Worm (Caenorhabditis elegans): ENCODE data around the gene Y71G10AR.4.

Gene Y71G10AR.4

DNA sequence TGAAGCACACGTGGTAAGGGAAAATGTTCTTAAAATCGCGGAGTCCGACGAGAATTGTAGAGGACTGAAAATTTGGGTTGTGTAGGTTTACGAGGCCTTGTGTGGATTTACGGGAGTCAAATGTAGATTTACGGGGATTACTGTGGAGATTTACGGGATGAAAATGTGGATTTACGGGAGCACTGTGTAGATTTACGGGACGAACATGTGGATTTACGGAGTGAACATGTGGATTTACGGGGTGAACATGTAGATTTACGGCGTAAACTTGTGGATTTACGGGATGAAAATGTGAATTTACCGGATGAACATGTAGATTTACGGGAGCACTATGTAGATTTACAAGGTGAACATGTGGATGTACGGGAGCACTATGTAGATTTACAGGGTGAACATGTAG is 42.6 kb upstream of the Y71G10AR.4 start:
- TF ChIP-seq pax-3 (tag; optimal IDR thresholded peaks at IDR 0.05) (no peak), ceh-82 (tag; optimal IDR thresholded peaks at IDR 0.05) (no peak), skn-1 (tag; optimal IDR thresholded peaks at IDR 0.05) (no peak), nhr-77 (tag; optimal IDR thresholded peaks at IDR 0.05) (no peak), mef-2 (tag; optimal IDR thresholded peaks at IDR 0.05) (no peak), ztf-11 (tag; optimal IDR thresholded peaks at IDR 0.05) (no peak), sox-4 (tag; optimal IDR thresholded peaks at IDR 0.05) (no peak), ets-5 (GFP tag; IDR thresholded peaks at IDR 0.05) (no peak), egl-13 (tag; optimal IDR thresholded peaks at IDR 0.05) (no peak)

DNA sequence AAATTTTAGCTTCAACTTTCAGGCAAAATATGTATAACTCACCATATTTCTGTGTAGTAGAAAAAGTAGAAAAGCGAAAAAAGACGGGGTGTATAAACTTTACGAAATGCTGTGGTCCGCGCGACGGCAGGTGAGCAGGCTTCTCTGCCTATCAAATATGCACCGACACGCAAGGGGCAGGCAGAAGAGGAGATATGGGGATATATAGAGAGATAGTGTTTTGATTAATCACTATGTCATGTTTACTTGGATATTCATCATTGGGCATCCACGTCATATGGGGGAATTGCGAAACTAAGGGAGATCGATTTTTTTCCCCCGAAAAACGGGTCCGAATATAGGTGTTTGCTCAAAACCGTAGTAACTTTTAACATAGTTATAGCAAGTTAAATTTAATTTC is 39.8 kb upstream of the Y71G10AR.4 start, which contains the start of gene gcy-37:
TSS of gene gcy-37 (minus strand) at position 101 of the 400 bp plus-strand sequence.
- no peak for TF ChIP-seq isw-1 (GFP tag; IDR thresholded peaks at IDR 0.05)
- TF ChIP-seq lin-39 (tag; optimal IDR thresholded peaks at IDR 0.05): no peak
- no peak for TF ChIP-seq mab-9 (GFP tag; IDR thresholded peaks at IDR 0.05)

DNA sequence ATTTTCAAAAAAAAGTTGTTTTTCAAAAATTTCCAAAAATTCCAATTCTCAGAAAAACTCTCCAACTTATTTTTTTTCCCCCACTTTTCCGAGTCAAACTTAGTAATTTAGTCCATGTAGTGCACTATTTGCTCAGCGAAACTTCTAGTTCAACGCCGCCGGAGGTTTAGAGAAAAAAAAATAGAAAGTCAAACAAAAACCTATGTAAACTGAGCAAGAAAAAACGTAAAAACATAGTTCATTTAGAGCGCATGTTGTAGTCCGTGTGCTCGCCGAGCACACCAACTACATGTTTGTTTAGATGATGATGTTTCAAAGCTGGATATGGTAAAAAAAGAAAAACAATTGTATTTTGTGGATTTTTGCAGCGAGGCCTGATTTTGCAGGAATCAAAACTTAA is 36.6 kb upstream of the Y71G10AR.4 start:
- no peak for TF ChIP-seq Y116A8C.19 (tag; optimal IDR thresholded peaks at IDR 0.05; ENCODE audit: borderline replicate concordance)
- TF ChIP-seq egl-13 (tag; optimal IDR thresholded peaks at IDR 0.05): no peak
- no peak for TF ChIP-seq grh-1 (GFP tag; IDR thresholded peaks at IDR 0.05)
- no peak for TF ChIP-seq C16A3.4 (tag; optimal IDR thresholded peaks at IDR 0.05)
- no peak for TF ChIP-seq ets-5 (GFP tag; IDR thresholded peaks at IDR 0.05)
- TF ChIP-seq irx-1 (tag; optimal IDR thresholded peaks at IDR 0.05): no peak
- TF ChIP-seq nhr-77 (tag; optimal IDR thresholded peaks at IDR 0.05): peak; percentile 59
- TF ChIP-seq nhr-28 (tag; optimal IDR thresholded peaks at IDR 0.05): peak; percentile 50

DNA sequence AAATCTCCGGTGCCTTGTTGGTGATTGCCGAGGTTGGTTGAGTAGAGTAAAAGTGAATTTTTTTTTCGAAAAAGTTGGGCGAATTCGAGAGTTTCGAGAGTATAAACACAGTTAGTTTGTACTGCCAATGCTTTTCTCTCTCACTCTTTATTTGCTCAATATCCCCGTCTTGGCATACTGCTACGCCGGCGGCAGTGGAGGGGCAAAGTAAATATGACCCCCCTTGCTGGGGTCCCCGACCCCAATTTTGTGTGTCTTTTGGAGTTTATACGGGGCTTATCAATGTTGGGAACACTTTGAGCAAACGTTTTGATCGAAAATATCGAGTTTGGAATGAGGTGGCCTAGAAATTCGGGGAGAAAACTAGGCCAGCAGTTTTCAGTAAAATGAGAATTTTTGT is 30.3 kb upstream of the Y71G10AR.4 start, which contains the start of gene C54E4.4:
TSS of gene C54E4.4 (minus strand) at position 101 of the 400 bp plus-strand sequence.
- TF ChIP-seq efl-1 (optimal IDR thresholded peaks at IDR 0.05) (no peak), efl-1 (GFP tag; optimal IDR thresholded peaks at IDR 0.05 in 1 of 2) (peak in 1 of 2 experiments; percentile 90), zag-1 (tag; optimal IDR thresholded peaks at IDR 0.05) (no peak), nhr-77 (tag; optimal IDR thresholded peaks at IDR 0.05) (peak; percentile 25)

DNA sequence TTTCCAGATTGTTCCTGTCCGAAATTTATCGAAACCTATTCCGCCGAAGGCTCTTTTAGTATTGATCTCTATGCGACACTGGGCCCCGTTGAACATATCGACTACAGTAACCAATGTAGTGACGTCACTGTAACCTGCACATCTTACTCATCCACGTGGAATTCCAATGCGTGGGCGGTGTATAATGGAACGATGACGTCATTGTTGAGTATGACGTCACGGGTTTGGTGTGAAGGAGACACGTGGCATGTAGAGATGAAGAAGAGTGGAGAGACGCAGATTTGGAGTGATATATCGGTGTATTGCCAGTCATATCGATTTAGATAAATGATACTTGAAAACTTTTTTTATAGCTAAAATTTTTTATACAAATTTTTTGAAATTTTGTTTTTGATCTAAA is 28.5 kb upstream of the Y71G10AR.4 start:
- no peak for TF ChIP-seq elt-3 (tag; optimal IDR thresholded peaks at IDR 0.05)
- no peak for TF ChIP-seq ceh-63 (GFP tag; optimal IDR thresholded peaks at IDR 0.05)
- no peak for TF ChIP-seq lin-14 (GFP tag; optimal IDR thresholded peaks at IDR 0.05)
- TF ChIP-seq nhr-12 (tag; optimal IDR thresholded peaks at IDR 0.05): no peak
- no peak for TF ChIP-seq swsn-7 (tag; optimal IDR thresholded peaks at IDR 0.05)
- TF ChIP-seq blmp-1 (tag; optimal IDR thresholded peaks at IDR 0.05): no peak
- TF ChIP-seq ceh-8 (GFP tag; optimal IDR thresholded peaks at IDR 0.05): no peak
- TF ChIP-seq sup-37 (GFP tag; optimal IDR thresholded peaks at IDR 0.05): no peak
- no peak for TF ChIP-seq mdl-1 (tag; optimal IDR thresholded peaks at IDR 0.05)

DNA sequence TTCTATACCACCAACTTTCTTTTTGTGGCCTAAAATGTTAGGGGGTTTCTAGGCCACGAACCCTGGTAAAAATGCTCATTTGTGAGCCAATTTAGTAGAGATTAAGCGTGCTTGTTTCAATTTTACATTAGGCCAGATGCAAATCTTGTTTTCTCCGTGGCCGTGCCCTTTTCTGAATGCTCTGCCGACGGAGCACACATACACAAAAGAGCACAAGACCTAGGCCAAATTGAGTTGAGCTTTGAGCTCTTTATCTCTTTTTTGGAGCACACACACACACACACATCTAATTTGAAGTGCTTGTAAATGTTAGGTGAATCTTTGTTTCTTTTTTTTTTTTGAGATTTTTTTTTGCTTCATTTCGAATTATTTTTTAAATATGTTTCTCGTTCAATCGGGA is 26.0 kb upstream of the Y71G10AR.4 start:
- no peak for TF ChIP-seq alr-1 (tag; optimal IDR thresholded peaks at IDR 0.05; ENCODE audit: borderline replicate concordance)
- peak; percentile 68 for TF ChIP-seq fkh-10 (GFP tag; optimal IDR thresholded peaks at IDR 0.05)

DNA sequence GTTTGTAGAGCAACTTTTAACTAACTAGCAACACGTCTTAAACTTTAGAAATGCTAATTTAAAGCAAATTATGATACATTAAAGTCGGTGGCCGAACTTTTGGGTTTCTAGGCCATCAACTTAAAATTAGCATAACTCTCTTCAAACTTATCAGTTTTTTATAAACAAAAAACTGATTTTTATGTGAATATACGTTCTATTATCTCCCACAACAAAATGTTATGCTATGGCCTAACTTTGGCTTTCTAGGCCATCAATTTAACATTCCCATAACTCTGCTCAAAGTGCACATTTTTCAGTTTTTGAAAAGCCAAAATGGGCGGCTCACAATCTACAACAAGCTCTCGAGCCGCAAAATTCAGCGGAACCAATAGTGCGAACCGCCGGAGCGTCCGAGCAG is 23.6 kb upstream of the Y71G10AR.4 start, which contains the start of gene C54E4.1:
TSS of gene C54E4.1 (plus strand) at position 301 of the 400 bp plus-strand sequence.
- TF ChIP-seq unc-98 (GFP tag; IDR thresholded peaks at IDR 0.05) (no peak), vab-15 (tag; optimal IDR thresholded peaks at IDR 0.05) (no peak), hlh-17 (GFP tag; optimal IDR thresholded peaks at IDR 0.05; ENCODE audit: borderline replicate concordance) (no peak)

Data from whole organism, L1 larva.